Fruit fly (Drosophila melanogaster) whole organism, prepupa: ENCODE data around the gene Gs2.

Experiments used
- Blimp-1 ChIP-seq: fragments of 200-800 bp; sonication (Bioruptor generic); optimal IDR thresholded peaks from 3 replicates; lab custom pipeline; 2017; ENCODE audit warnings: missing biosample characterization, missing genetic modification characterization, mild to moderate bottlenecking, moderate library complexity, missing genetic modification reagents
- CG10631 ChIP-seq: fragments of 200-800 bp; sonication (Bioruptor generic); optimal IDR thresholded peaks from 2 replicates; lab custom pipeline; 2016; ENCODE audit warnings: missing biosample characterization, missing genetic modification characterization
- CG10669 ChIP-seq: fragments of 200-800 bp; sonication (Bioruptor generic); optimal IDR thresholded peaks from 3 replicates; lab custom pipeline; 2018; ENCODE audit warnings: missing biosample characterization, mild to moderate bottlenecking, missing genetic modification characterization, moderate library complexity
- CG11294 ChIP-seq: fragments of 200-800 bp; sonication (Bioruptor generic); IDR thresholded peaks from 2 replicates; pipeline ENCODE4 v1.3.6; 2022; ENCODE audit warnings: missing biosample characterization, missing genetic modification characterization
- CG11762 ChIP-seq: fragments of 200-800 bp; sonication (Bioruptor generic); optimal IDR thresholded peaks from 3 replicates; lab custom pipeline; 2016; ENCODE audit warnings: missing biosample characterization, missing genetic modification characterization; ENCODE audit not compliant: insufficient read depth
- CG11902 ChIP-seq: fragments of 200-800 bp; sonication (Bioruptor generic); optimal IDR thresholded peaks from 3 replicates; lab custom pipeline; 2016; ENCODE audit warnings: missing biosample characterization, missing genetic modification characterization
- CG15336 ChIP-seq: fragments of 200-800 bp; sonication (Bioruptor generic); IDR thresholded peaks from 2 replicates; pipeline ENCODE4 v1.3.6; 2022; ENCODE audit warnings: missing biosample characterization, missing genetic modification characterization
- CG1621 ChIP-seq: fragments of 200-800 bp; sonication (Bioruptor generic); optimal IDR thresholded peaks from 3 replicates; lab custom pipeline; 2018; ENCODE audit warnings: missing biosample characterization, mild to moderate bottlenecking, missing genetic modification characterization
- CG16779 ChIP-seq: fragments of 200-800 bp; sonication (Bioruptor generic); optimal IDR thresholded peaks from 3 replicates; lab custom pipeline; 2017; ENCODE audit warnings: missing biosample characterization, mild to moderate bottlenecking, missing genetic modification characterization
- CG6163 ChIP-seq: fragments of 200-800 bp; sonication (Bioruptor generic); IDR thresholded peaks from 3 replicates; pipeline ENCODE4 v1.3.6; 2022; ENCODE audit warnings: missing biosample characterization, missing genetic modification characterization
- CG6276 ChIP-seq: fragments of 200-800 bp; sonication (Bioruptor generic); optimal IDR thresholded peaks from 2 replicates; lab custom pipeline; 2017; ENCODE audit warnings: missing biosample characterization, mild to moderate bottlenecking, missing genetic modification characterization
- CG6808 ChIP-seq: fragments of 200-800 bp; sonication (Bioruptor generic); optimal IDR thresholded peaks from 3 replicates; lab custom pipeline; 2017; ENCODE audit warnings: missing biosample characterization, missing genetic modification characterization, mild to moderate bottlenecking, moderate library complexity, missing genetic modification reagents
- CG6854 ChIP-seq: fragments of 200-800 bp; sonication (Bioruptor generic); optimal IDR thresholded peaks from 2 replicates; lab custom pipeline; 2017; ENCODE audit warnings: missing biosample characterization, mild to moderate bottlenecking, missing genetic modification characterization
- CG8119 ChIP-seq: fragments of 200-800 bp; sonication (Bioruptor generic); IDR thresholded peaks from 3 replicates; pipeline ENCODE4 v1.3.6; 2022; ENCODE audit warnings: missing biosample characterization, missing genetic modification characterization
- CG8319 ChIP-seq: fragments of 200-800 bp; sonication (Bioruptor generic); optimal IDR thresholded peaks from 3 replicates; lab custom pipeline; 2016; ENCODE audit warnings: missing biosample characterization, missing genetic modification characterization
- CG8632 ChIP-seq: fragments of 200-800 bp; sonication (Bioruptor generic); optimal IDR thresholded peaks from 3 replicates; lab custom pipeline; 2016; ENCODE audit warnings: missing biosample characterization, missing genetic modification characterization
- CG9139 ChIP-seq: fragments of 200-800 bp; sonication (Bioruptor generic); optimal IDR thresholded peaks from 3 replicates; lab custom pipeline; 2017; ENCODE audit warnings: missing biosample characterization, mild to moderate bottlenecking, missing genetic modification characterization
- Eip78C ChIP-seq: fragments of 200-800 bp; sonication (Bioruptor generic); peaks from one replicate; lab custom pipeline; 2016; ENCODE audit warnings: missing biosample characterization, missing genetic modification characterization
- Eip93F ChIP-seq: fragments of 200-800 bp; sonication (Bioruptor generic); optimal IDR thresholded peaks from 2 replicates; lab custom pipeline; 2016; ENCODE audit warnings: missing biosample characterization, mild to moderate bottlenecking, missing genetic modification characterization
- Ets21C ChIP-seq: fragments of 200-800 bp; sonication (Bioruptor generic); optimal IDR thresholded peaks from 3 replicates; lab custom pipeline; 2016; ENCODE audit warnings: missing biosample characterization, missing genetic modification characterization
- Ets96B ChIP-seq: fragments of 200-800 bp; optimal IDR thresholded peaks from 2 replicates; lab custom pipeline; 2019; ENCODE audit warnings: missing biosample characterization, mild to moderate bottlenecking, missing genetic modification characterization, moderate library complexity
- Gug ChIP-seq: fragments of 200-800 bp; sonication (Bioruptor generic); IDR thresholded peaks from 2 replicates; pipeline ENCODE4 v1.3.6; 2022; ENCODE audit warnings: missing biosample characterization, missing genetic modification characterization
- Hr38 ChIP-seq: sonication (Bioruptor generic); optimal IDR thresholded peaks from 2 replicates; lab custom pipeline; 2016; ENCODE audit warnings: missing biosample characterization, missing genetic modification characterization
- Hr4 ChIP-seq: fragments of 200-800 bp; sonication (Bioruptor generic); optimal IDR thresholded peaks from 3 replicates; lab custom pipeline; 2016; ENCODE audit warnings: missing biosample characterization, missing genetic modification characterization
- Lpt ChIP-seq: fragments of 200-800 bp; sonication (Bioruptor generic); optimal IDR thresholded peaks from 3 replicates; lab custom pipeline; 2016; ENCODE audit warnings: missing biosample characterization, missing genetic modification characterization
- Met ChIP-seq: fragments of 200-800 bp; sonication (Bioruptor generic); optimal IDR thresholded peaks from 3 replicates; lab custom pipeline; 2016; ENCODE audit warnings: missing biosample characterization, missing genetic modification characterization
- OdsH ChIP-seq: fragments of 200-800 bp; sonication (Bioruptor generic); optimal IDR thresholded peaks from 3 replicates; lab custom pipeline; 2016; ENCODE audit warnings: missing biosample characterization, missing genetic modification characterization
- Smox ChIP-seq: fragments of 200-800 bp; sonication (Bioruptor generic); optimal IDR thresholded peaks from 3 replicates; lab custom pipeline; 2016; ENCODE audit warnings: missing biosample characterization, missing genetic modification characterization
- Sox102F ChIP-seq: fragments of 200-800 bp; sonication (Bioruptor generic); optimal IDR thresholded peaks from 2 replicates; lab custom pipeline; 2016; ENCODE audit warnings: missing biosample characterization, mild to moderate bottlenecking, missing genetic modification characterization
- Sox14 ChIP-seq: fragments of 200-800 bp; sonication (Bioruptor generic); optimal IDR thresholded peaks from 3 replicates; lab custom pipeline; 2016; ENCODE audit warnings: missing biosample characterization, missing genetic modification characterization
- Sox15 ChIP-seq: fragments of 200-800 bp; sonication (Bioruptor generic); optimal IDR thresholded peaks from 3 replicates; lab custom pipeline; 2016; ENCODE audit warnings: missing biosample characterization, missing genetic modification characterization
- achi ChIP-seq: fragments of 200-800 bp; sonication (Bioruptor generic); optimal IDR thresholded peaks from 3 replicates; lab custom pipeline; 2016; ENCODE audit warnings: missing biosample characterization, missing genetic modification characterization
- acj6 ChIP-seq: fragments of 200-800 bp; sonication (Bioruptor generic); optimal IDR thresholded peaks from 3 replicates; lab custom pipeline; 2016; ENCODE audit warnings: missing biosample characterization, missing genetic modification characterization
- dac ChIP-seq: fragments of 200-800 bp; sonication (Bioruptor generic); optimal IDR thresholded peaks from 2 replicates; lab custom pipeline; 2017; ENCODE audit warnings: missing biosample characterization, mild to moderate bottlenecking, missing genetic modification characterization
- dsx ChIP-seq: fragments of 200-800 bp; optimal IDR thresholded peaks from 3 replicates; lab custom pipeline; 2019; ENCODE audit warnings: missing biosample characterization, mild to moderate bottlenecking, missing genetic modification characterization, moderate library complexity; ENCODE audit not compliant: poor library complexity, severe bottlenecking
- eg ChIP-seq: fragments of 200-800 bp; sonication (Bioruptor generic); IDR thresholded peaks from 3 replicates; pipeline ENCODE4 v1.3.6; 2022; ENCODE audit warnings: missing biosample characterization, missing genetic modification characterization
- esn ChIP-seq: fragments of 200-800 bp; sonication (Bioruptor generic); optimal IDR thresholded peaks from 2 replicates; lab custom pipeline; 2016; ENCODE audit warnings: missing biosample characterization, mild to moderate bottlenecking, missing genetic modification characterization, moderate library complexity
- fd59A ChIP-seq: fragments of 200-800 bp; sonication (Bioruptor generic); optimal IDR thresholded peaks from 2 replicates; lab custom pipeline; 2017; ENCODE audit warnings: missing biosample characterization, mild to moderate bottlenecking, missing genetic modification characterization, missing genetic modification reagents
- fd85E ChIP-seq: fragments of 200-800 bp; sonication (Bioruptor generic); optimal IDR thresholded peaks from 3 replicates; lab custom pipeline; 2016; ENCODE audit warnings: missing biosample characterization, missing genetic modification characterization
- fkh ChIP-seq: fragments of 200-800 bp; sonication (Bioruptor generic); optimal IDR thresholded peaks from 3 replicates; lab custom pipeline; 2017; ENCODE audit warnings: missing biosample characterization, mild to moderate bottlenecking, missing genetic modification characterization, moderate library complexity
- lz ChIP-seq: fragments of 200-800 bp; sonication (Bioruptor generic); optimal IDR thresholded peaks from 3 replicates; lab custom pipeline; 2016; ENCODE audit warnings: missing biosample characterization, missing genetic modification characterization
- net ChIP-seq: fragments of 200-800 bp; sonication (Bioruptor generic); optimal IDR thresholded peaks from 3 replicates; lab custom pipeline; 2016; ENCODE audit warnings: missing biosample characterization, missing genetic modification characterization
- pdm3 ChIP-seq: fragments of 200-800 bp; sonication (Bioruptor generic); optimal IDR thresholded peaks from 3 replicates; lab custom pipeline; 2016; ENCODE audit warnings: missing biosample characterization, missing genetic modification characterization
- salr ChIP-seq, 2 experiments: fragments of 200-800 bp; sonication (Bioruptor generic); optimal IDR thresholded peaks; 3 replicates each; lab custom pipeline; 2016 to 2018; ENCODE audit warnings: missing biosample characterization in 2 of 2, missing genetic modification characterization in 2 of 2, mild to moderate bottlenecking in 1 of 2
- svp ChIP-seq: fragments of 200-800 bp; sonication (Bioruptor generic); peaks from one replicate; lab custom pipeline; 2016; ENCODE audit warnings: missing biosample characterization, missing genetic modification characterization
- topi ChIP-seq: fragments of 200-800 bp; sonication (Bioruptor generic); optimal IDR thresholded peaks from 3 replicates; lab custom pipeline; 2016; ENCODE audit warnings: missing biosample characterization, missing genetic modification characterization
- vri ChIP-seq: fragments of 200-800 bp; sonication (Bioruptor generic); optimal IDR thresholded peaks from 3 replicates; lab custom pipeline; 2016; ENCODE audit warnings: missing biosample characterization, mild to moderate bottlenecking, missing genetic modification characterization

The Gs2 gene

DNA sequence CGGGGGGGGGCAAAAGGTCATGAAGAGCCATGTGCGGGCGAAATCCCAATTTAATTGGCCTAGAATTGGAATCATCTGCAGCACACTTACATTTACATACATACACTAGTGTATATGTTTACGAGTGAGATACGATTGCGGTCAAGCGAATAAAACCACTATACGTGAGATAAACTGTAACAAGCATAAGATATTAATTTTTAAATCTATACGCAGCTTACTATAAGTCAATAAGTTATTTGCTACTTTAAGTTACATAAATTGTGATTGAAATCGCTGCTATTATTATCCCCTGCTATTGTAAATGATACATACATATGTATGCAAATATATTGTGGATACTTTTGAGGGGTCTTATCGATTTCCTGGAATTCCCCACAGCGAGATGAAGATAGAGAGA lies 43.5 kb upstream of the Gs2 start (continued):
- TF ChIP-seq dac (GFP tag; lab: Kevin White, UChicago) (no peak), acj6 (GFP tag; lab: Kevin White, UChicago) (no peak), CG11902 (GFP tag; lab: Kevin White, UChicago) (no peak), fd85E (GFP tag; lab: Kevin White, UChicago) (no peak), OdsH (GFP tag; lab: Kevin White, UChicago) (peak; percentile 18), CG8319 (GFP tag; lab: Kevin White, UChicago) (no peak), Sox15 (no peak), CG11762 (GFP tag; lab: Kevin White, UChicago) (no peak), CG6808 (GFP tag; lab: Kevin White, UChicago) (no peak), CG9139 (GFP tag; lab: Kevin White, UChicago) (no peak), CG11294 (GFP tag; lab: Robert Waterston, UW) (no peak), Sox14 (GFP tag; lab: Kevin White, UChicago) (no peak), dsx (GFP tag; lab: Kevin White, UChicago) (peak; percentile 21), Blimp-1 (GFP tag; lab: Kevin White, UChicago) (no peak), CG6276 (GFP tag; lab: Kevin White, UChicago) (no peak), fkh (no peak), salr (GFP tag; optimal IDR thresholded peaks at IDR 0.05; lab: Kevin White, UChicago) (no peak), CG1621 (tag; lab: Kevin White, UChicago) (no peak), fd59A (no peak), pdm3 (GFP tag; lab: Kevin White, UChicago) (peak; percentile 27), topi (GFP tag; lab: Kevin White, UChicago) (peak; percentile 21), vri (GFP tag; lab: Kevin White, UChicago) (no peak), CG10631 (GFP tag; lab: Kevin White, UChicago) (no peak), CG16779 (no peak), esn (GFP tag; lab: Kevin White, UChicago) (peak; percentile 26), Sox102F (no peak), Hr4 (no peak), Smox (GFP tag; lab: Kevin White, UChicago) (no peak), CG6163 (GFP tag; lab: Robert Waterston, UW) (peak; percentile 34; the same call in 2 of the 3 replicates), achi (GFP tag; lab: Kevin White, UChicago) (peak; percentile 4), net (GFP tag; lab: Kevin White, UChicago) (no peak), eg (peak; percentile 61; the same call in 2 of the 3 replicates), CG6854 (GFP tag; lab: Kevin White, UChicago) (no peak), CG10669 (GFP tag; lab: Kevin White, UChicago) (no peak), CG8119 (GFP tag; lab: Robert Waterston, UW) (peak; percentile 38; the same call in 1 of the 3 replicates), Met (GFP tag; lab: Kevin White, UChicago) (peak; percentile 13), Ets96B (tag; lab: Kevin White, UChicago) (peak; percentile 8), CG8632 (GFP tag; lab: Kevin White, UChicago) (no peak), Hr38 (GFP tag; lab: Kevin White, UChicago) (no peak), Ets21C (GFP tag; lab: Kevin White, UChicago) (no peak)

DNA sequence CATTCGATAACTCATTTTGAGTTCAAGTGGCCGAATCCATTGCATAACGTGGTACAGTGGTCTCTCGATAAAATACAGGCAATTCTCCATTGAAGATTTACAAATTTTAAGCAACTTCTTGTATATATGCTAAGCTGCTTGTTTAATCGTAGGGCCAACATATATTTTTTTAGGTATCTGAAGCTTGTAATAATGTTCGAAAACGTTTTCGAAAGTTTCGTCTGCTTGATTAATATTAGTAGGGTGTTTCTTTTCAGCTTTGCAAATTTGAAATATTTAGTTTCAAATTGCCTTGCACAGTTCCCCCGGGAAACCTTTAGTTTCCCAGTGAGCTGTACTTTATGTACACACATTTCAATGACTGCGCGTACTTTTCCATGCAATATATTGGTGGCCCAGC lies 42.9 kb upstream of the Gs2 start:
- no peak for TF ChIP-seq Ets21C (GFP tag; lab: Kevin White, UChicago)
- no peak for TF ChIP-seq svp (GFP tag; lab: Kevin White, UChicago)
- TF ChIP-seq Eip93F (GFP tag; lab: Kevin White, UChicago) = no peak
- no peak for TF ChIP-seq fd85E (GFP tag; lab: Kevin White, UChicago)
- TF ChIP-seq Blimp-1 (GFP tag; lab: Kevin White, UChicago) = no peak
- TF ChIP-seq CG11902 (GFP tag; lab: Kevin White, UChicago) = no peak
- no peak for TF ChIP-seq Eip78C (GFP tag; lab: Kevin White, UChicago)
- TF ChIP-seq CG8119 (GFP tag; lab: Robert Waterston, UW) = no peak
- TF ChIP-seq esn (GFP tag; lab: Kevin White, UChicago) = no peak
- TF ChIP-seq topi (GFP tag; lab: Kevin White, UChicago) = no peak
- TF ChIP-seq Met (GFP tag; lab: Kevin White, UChicago) = no peak
- TF ChIP-seq CG6854 (GFP tag; lab: Kevin White, UChicago) = no peak
- no peak for TF ChIP-seq lz (GFP tag; lab: Kevin White, UChicago)
- no peak for TF ChIP-seq Lpt
- no peak for TF ChIP-seq CG15336 (GFP tag; lab: Robert Waterston, UW)
- TF ChIP-seq salr (GFP tag; optimal IDR thresholded peaks at IDR 0.05; lab: Kevin White, UChicago) = no peak
- no peak for TF ChIP-seq Gug (GFP tag; lab: Robert Waterston, UW)
- no peak for TF ChIP-seq Sox102F
